Fruit fly (Drosophila melanogaster): ENCODE data around the gene CG43074.

The CG43074 gene

DNA sequence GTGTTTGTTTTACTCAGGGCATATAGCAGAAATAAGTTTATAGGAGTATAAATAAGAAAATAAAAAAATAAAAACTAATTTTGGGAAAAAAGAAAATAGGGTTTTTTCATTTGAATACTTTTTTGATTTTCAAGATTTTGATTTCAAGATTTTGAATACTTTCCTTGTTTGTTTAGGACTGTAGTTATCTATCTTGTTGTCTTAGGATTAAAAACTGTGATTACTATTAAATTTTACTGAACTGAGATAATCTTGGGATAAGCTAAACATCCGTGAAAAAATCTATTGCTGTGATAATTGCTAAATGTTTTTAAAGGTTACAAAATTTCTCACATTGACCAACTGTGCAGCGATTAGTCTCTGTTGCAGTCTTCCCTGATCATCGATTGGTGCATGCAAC lies 28.5 kb upstream of the CG43074 start:
- peak; percentile 48 for TF ChIP-seq psq (GFP tag; optimal IDR thresholded peaks at IDR 0.05)
- TF ChIP-seq rgr (GFP tag; optimal IDR thresholded peaks at IDR 0.05) = peak; percentile 23
- peak in 1 of 2 experiments; percentile 62 for TF ChIP-seq foxo (GFP tag; optimal IDR thresholded peaks at IDR 0.05)
- TF ChIP-seq Mio (GFP tag; optimal IDR thresholded peaks at IDR 0.05) = no peak
- TF ChIP-seq OdsH (GFP tag; optimal IDR thresholded peaks at IDR 0.05) = peak; percentile 49
- no peak for TF ChIP-seq Jra (GFP tag; optimal IDR thresholded peaks at IDR 0.05)
- peak; percentile 58 for TF ChIP-seq HLH106 (tag; optimal IDR thresholded peaks at IDR 0.05)
- TF ChIP-seq CG32264 (GFP tag; optimal IDR thresholded peaks at IDR 0.05) = no peak
- peak; percentile 30 for TF ChIP-seq ey (GFP tag; optimal IDR thresholded peaks at IDR 0.05)
- TF ChIP-seq Hnf4 (GFP tag; optimal IDR thresholded peaks at IDR 0.05) = no peak
- TF ChIP-seq Sp1 (GFP tag; optimal IDR thresholded peaks at IDR 0.05) = peak; percentile 62
- TF ChIP-seq GATAd (GFP tag; optimal IDR thresholded peaks at IDR 0.05) = no peak
- TF ChIP-seq woc (GFP tag; optimal IDR thresholded peaks at IDR 0.05) = peak; percentile 20
- peak; percentile 53 for TF ChIP-seq h (GFP tag; optimal IDR thresholded peaks at IDR 0.05)
- TF ChIP-seq fru (GFP tag; optimal IDR thresholded peaks at IDR 0.05) = peak; percentile 65
- TF ChIP-seq Dif (GFP tag; optimal IDR thresholded peaks at IDR 0.05; ENCODE audit: partially characterized antibody) = no peak
- peak; percentile 34 for TF ChIP-seq dmrt93B (GFP tag; optimal IDR thresholded peaks at IDR 0.05)

DNA sequence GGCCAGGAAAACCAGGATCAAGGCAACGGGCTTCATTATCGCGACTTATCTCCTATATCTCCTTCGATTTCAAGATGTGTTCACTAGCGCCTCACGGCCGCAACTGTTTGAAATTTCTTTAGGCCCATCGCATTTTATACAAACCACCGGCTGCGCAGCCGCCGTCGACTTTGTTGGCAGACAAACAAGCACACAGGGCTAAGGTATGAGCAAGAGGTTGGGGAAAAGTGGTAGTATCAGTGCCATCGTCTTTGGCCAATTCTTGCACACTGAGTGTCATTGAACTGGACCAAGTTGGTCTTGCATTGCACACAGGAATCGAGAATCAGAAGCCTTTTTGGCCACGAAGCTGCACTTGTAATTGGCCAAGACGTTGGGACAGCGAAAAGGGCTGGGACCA lies 28.1 kb upstream of the CG43074 start, which contains the start of gene ImpE2:
ImpE2 (minus strand) TSS at position 115 of the 400 bp plus-strand sequence.
- no peak for TF ChIP-seq psq (GFP tag; optimal IDR thresholded peaks at IDR 0.05)
- TF ChIP-seq Vsx2 (GFP tag; optimal IDR thresholded peaks at IDR 0.05; ENCODE audit: partially characterized antibody) = peak; percentile 44
- peak; percentile 1 for TF ChIP-seq Dif (GFP tag; optimal IDR thresholded peaks at IDR 0.05; ENCODE audit: partially characterized antibody)

DNA sequence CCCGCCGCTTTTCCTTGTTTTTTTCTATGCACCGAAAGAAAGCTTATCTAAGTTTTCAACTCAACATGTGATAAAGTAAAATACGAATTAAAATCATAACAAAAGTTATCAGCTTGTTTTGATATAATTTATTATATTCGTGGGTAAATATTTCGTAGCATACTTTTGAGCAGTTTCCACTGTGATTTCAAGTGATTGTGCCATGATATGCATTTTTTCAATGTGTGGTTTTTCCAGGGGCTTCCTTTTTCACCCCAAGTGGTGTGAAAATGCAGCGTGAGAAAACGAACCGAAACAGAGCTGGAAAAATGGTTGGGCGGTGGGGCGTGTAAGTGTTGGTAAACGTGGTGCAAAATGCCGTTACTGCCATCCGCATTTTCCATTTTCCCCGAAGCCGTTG lies 18.8 kb upstream of the CG43074 start:
- TF ChIP-seq Sp1 (GFP tag; optimal IDR thresholded peaks at IDR 0.05) = no peak
- TF ChIP-seq sage (GFP tag; optimal IDR thresholded peaks at IDR 0.05) = no peak
- no peak for TF ChIP-seq brk (GFP tag; optimal IDR thresholded peaks at IDR 0.05)
- no peak for TF ChIP-seq GATAd (GFP tag; optimal IDR thresholded peaks at IDR 0.05)
- no peak for TF ChIP-seq Abd-B (GFP tag; optimal IDR thresholded peaks at IDR 0.05)
- TF ChIP-seq CG9705 (GFP tag; optimal IDR thresholded peaks at IDR 0.05) = no peak
- no peak for TF ChIP-seq fru (GFP tag; optimal IDR thresholded peaks at IDR 0.05)
- TF ChIP-seq psq (GFP tag; optimal IDR thresholded peaks at IDR 0.05) = no peak
- TF ChIP-seq Myc (optimal IDR thresholded peaks at IDR 0.05) = no peak
- no peak for TF ChIP-seq dl (GFP tag; optimal IDR thresholded peaks at IDR 0.05; ENCODE audit: insufficient read depth in 1 of 2, partially characterized antibody in 2 of 2)
- no peak for TF ChIP-seq ey (GFP tag; optimal IDR thresholded peaks at IDR 0.05)
- TF ChIP-seq sv (GFP tag; optimal IDR thresholded peaks at IDR 0.05) = no peak
- no peak for TF ChIP-seq rgr (GFP tag; optimal IDR thresholded peaks at IDR 0.05)
- TF ChIP-seq Mio (GFP tag; optimal IDR thresholded peaks at IDR 0.05) = no peak
- no peak for TF ChIP-seq lola (GFP tag; optimal IDR thresholded peaks at IDR 0.05)
- TF ChIP-seq jim (GFP tag; optimal IDR thresholded peaks at IDR 0.05) = no peak
- TF ChIP-seq Hr78 (GFP tag; optimal IDR thresholded peaks at IDR 0.05) = no peak
- TF ChIP-seq CG32264 (GFP tag; optimal IDR thresholded peaks at IDR 0.05) = no peak

DNA sequence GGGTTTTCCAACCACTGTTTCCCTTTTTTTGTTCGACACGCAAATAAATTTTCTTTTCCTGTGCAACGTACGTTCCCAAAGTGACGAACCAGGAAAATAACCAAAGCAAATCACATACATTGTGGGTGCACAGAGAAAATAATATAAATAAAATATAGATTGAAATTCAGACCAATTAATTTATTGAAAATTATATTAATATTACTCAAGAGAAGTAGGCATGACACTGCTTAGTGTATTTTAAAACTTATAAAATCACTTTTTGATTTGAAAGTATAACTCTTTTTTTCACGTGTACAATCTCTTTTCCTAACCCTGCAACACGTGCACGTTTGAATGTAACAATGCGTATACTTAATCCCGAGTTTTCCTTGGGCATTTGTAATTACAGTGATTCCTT lies 12.1 kb upstream of the CG43074 start:
- TF ChIP-seq GATAd (GFP tag; optimal IDR thresholded peaks at IDR 0.05) (no peak), pan (optimal IDR thresholded peaks at IDR 0.05) (no peak)

DNA sequence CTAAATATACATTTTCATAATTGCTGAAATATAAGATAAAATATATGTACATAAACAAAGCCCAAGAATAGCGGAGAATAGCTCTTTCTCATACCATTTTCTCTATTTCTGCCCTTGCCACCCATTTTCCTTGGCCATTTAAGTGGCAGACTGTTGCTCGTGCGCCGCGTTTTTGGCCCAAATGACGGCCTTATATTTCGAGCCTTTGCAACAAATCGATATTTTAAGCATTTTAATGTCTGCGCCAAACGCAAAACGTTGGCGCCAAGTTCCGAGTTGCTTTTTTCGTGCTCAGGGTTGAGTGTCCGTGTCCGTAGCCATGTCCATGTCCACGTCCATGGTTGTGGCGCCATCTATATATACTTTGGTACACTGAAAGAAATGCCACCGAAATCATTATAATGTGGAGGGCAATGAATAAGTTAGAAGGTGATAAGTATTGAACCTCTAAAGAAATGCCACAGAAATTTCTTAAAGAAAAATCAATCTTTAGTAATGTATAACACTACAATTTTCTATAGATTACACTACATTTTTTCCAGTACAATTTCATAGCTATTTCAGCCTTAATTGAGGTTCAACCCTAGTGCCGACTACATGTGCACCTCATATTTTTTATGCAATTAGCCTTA lies 7.8 kb upstream of the CG43074 start:
- TF ChIP-seq Rel (GFP tag; optimal IDR thresholded peaks at IDR 0.05) (no peak), Rel (tag; optimal IDR thresholded peaks at IDR 0.05) (no peak), GATAd (GFP tag; optimal IDR thresholded peaks at IDR 0.05) (no peak), foxo (GFP tag; optimal IDR thresholded peaks at IDR 0.05) (no peak), Myc (optimal IDR thresholded peaks at IDR 0.05) (no peak), dsf (GFP tag; optimal IDR thresholded peaks at IDR 0.05; ENCODE audit: borderline replicate concordance) (no peak), tai (GFP tag; optimal IDR thresholded peaks at IDR 0.05) (no peak), jim (GFP tag; optimal IDR thresholded peaks at IDR 0.05) (no peak), CrebA (GFP tag; optimal IDR thresholded peaks at IDR 0.05; ENCODE audit: borderline replicate concordance) (no peak), Dfd (GFP tag; optimal IDR thresholded peaks at IDR 0.05) (no peak), brk (GFP tag; optimal IDR thresholded peaks at IDR 0.05) (no peak), usp (GFP tag; optimal IDR thresholded peaks at IDR 0.05) (no peak), dl (GFP tag; optimal IDR thresholded peaks at IDR 0.05; ENCODE audit: insufficient read depth in 1 of 2, partially characterized antibody in 2 of 2) (no peak)

Data from whole organism, wandering third instar larva.